Fruit fly (Drosophila melanogaster) whole organism, wandering third instar larva: ENCODE results near the gene Cpr97Eb.

ENCODE experiments used
- Rel ChIP-seq, 2 experiments: fragments of 200-800 bp; sonication (Bioruptor generic) in 1 of 2; optimal IDR thresholded peaks; 2 replicates in 1 of 2; 3 replicates in 1 of 2; lab custom pipeline; 2016 to 2019; ENCODE audit warnings: mild to moderate bottlenecking in 2 of 2, missing biosample characterization in 2 of 2, missing genetic modification characterization in 2 of 2, moderate library complexity in 1 of 2
- ey ChIP-seq: fragments of 200-800 bp; sonication (Bioruptor generic); optimal IDR thresholded peaks from 2 replicates; lab custom pipeline; 2016; ENCODE audit warnings: missing biosample characterization, missing genetic modification characterization
- sage ChIP-seq: fragments of 200-800 bp; sonication (Bioruptor generic); optimal IDR thresholded peaks from 2 replicates; lab custom pipeline; 2016; ENCODE audit warnings: missing biosample characterization, mild to moderate bottlenecking, missing genetic modification characterization

DNA sequence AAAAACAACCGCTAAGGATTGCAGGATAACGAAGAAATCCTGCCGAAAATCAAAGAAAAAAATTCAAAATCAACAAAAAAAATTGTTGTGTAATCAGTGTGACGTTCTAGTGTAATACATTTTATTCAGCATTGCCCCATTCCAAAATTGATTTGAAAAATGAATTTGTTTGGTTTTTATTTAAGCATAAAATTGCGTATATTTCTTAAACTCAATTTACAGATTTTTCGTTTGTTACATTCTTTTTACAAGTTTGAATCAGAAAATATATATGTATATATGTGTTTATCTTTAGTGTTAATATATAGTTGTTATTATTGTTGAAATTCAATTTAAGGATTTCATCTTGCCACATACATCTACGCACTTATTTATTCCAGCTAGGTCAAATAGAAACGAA is 33.7 kb upstream of the Cpr97Eb start, which contains the start of gene CG6059:
- TF ChIP-seq sage (GFP tag; lab: Kevin White, UChicago) (no peak), ey (GFP tag; lab: Kevin White, UChicago) (no peak), Rel (GFP tag; optimal IDR thresholded peaks at IDR 0.05; lab: Kevin White, UChicago) (no peak), Rel (tag; optimal IDR thresholded peaks at IDR 0.05; lab: Kevin White, UChicago) (no peak)
